Fruit fly (Drosophila melanogaster) whole organism, wandering third instar larva: ENCODE data around the gene Hr78.

Experiments
- Abd-B ChIP-seq: fragments of >200 bp; optimal IDR thresholded peaks from 2 replicates; lab custom pipeline; 2017; ENCODE audit warnings: missing biosample characterization, missing genetic modification characterization
- CG32264 ChIP-seq: fragments of 200-800 bp; sonication (Bioruptor generic); optimal IDR thresholded peaks from 2 replicates; lab custom pipeline; 2016; ENCODE audit warnings: missing biosample characterization, missing genetic modification characterization
- CG9705 ChIP-seq: fragments of 200-800 bp; sonication (Bioruptor generic); optimal IDR thresholded peaks from 2 replicates; lab custom pipeline; 2018; ENCODE audit warnings: missing biosample characterization, mild to moderate bottlenecking, missing genetic modification characterization
- CrebA ChIP-seq: fragments of 200-800 bp; sonication (Bioruptor generic); optimal IDR thresholded peaks from 2 replicates; lab custom pipeline; 2016; ENCODE audit warnings: missing biosample characterization, mild to moderate bottlenecking, missing genetic modification characterization, borderline replicate concordance
- Dfd ChIP-seq: fragments of >200 bp; optimal IDR thresholded peaks from 2 replicates; lab custom pipeline; 2017; ENCODE audit warnings: missing biosample characterization, missing genetic modification characterization
- Dif ChIP-seq: fragments of 200-275, 200-300 bp; sonication (Bioruptor generic); optimal IDR thresholded peaks from 2 replicates; lab custom pipeline; 2018; ENCODE audit warnings: missing biosample characterization, missing genetic modification characterization; ENCODE audit not compliant: partially characterized antibody
- GATAd ChIP-seq: sonication (Bioruptor generic); optimal IDR thresholded peaks from 2 replicates; lab custom pipeline; 2016; ENCODE audit warnings: missing biosample characterization, missing genetic modification characterization
- HLH106 ChIP-seq: fragments of 200-800 bp; optimal IDR thresholded peaks from 3 replicates; lab custom pipeline; 2019; ENCODE audit warnings: missing biosample characterization, mild to moderate bottlenecking, missing genetic modification characterization, moderate library complexity
- Hnf4 ChIP-seq: fragments of 200-800 bp; sonication (Bioruptor generic); optimal IDR thresholded peaks from 2 replicates; lab custom pipeline; 2016; ENCODE audit warnings: missing biosample characterization, mild to moderate bottlenecking, missing genetic modification characterization
- Hr78 ChIP-seq: fragments of >200 bp; optimal IDR thresholded peaks from 2 replicates; lab custom pipeline; 2017; ENCODE audit warnings: missing biosample characterization, missing genetic modification characterization
- Hr83 ChIP-seq: fragments of 200-300 bp; sonication (Bioruptor generic); optimal IDR thresholded peaks from 2 replicates; lab custom pipeline; 2016; ENCODE audit warnings: missing biosample characterization, mild to moderate bottlenecking, missing genetic modification characterization, moderate library complexity; ENCODE audit not compliant: poor library complexity, severe bottlenecking
- Jra ChIP-seq: sonication (Bioruptor generic); optimal IDR thresholded peaks from 2 replicates; lab custom pipeline; 2016; ENCODE audit warnings: missing biosample characterization, missing genetic modification characterization
- Mio ChIP-seq: sonication (Bioruptor generic); optimal IDR thresholded peaks from 2 replicates; lab custom pipeline; 2016; ENCODE audit warnings: missing biosample characterization, missing genetic modification characterization
- Myc ChIP-seq: fragments of >200 bp; optimal IDR thresholded peaks from 2 replicates; lab custom pipeline; 2017
- N ChIP-seq: fragments of >200 bp; optimal IDR thresholded peaks from 2 replicates; lab custom pipeline; 2018; ENCODE audit warnings: missing biosample characterization, missing external identifiers, missing genetic modification characterization
- OdsH ChIP-seq: fragments of 200-800 bp; sonication (Bioruptor generic); optimal IDR thresholded peaks from 2 replicates; lab custom pipeline; 2016; ENCODE audit warnings: missing biosample characterization, mild to moderate bottlenecking, missing genetic modification characterization
- Rel ChIP-seq, 2 experiments: fragments of 200-800 bp; sonication (Bioruptor generic) in 1 of 2; optimal IDR thresholded peaks; 2 replicates in 1 of 2; 3 replicates in 1 of 2; lab custom pipeline; 2016 to 2019; ENCODE audit warnings: mild to moderate bottlenecking in 2 of 2, missing biosample characterization in 2 of 2, missing genetic modification characterization in 2 of 2, moderate library complexity in 1 of 2
- Sp1 ChIP-seq: fragments of 200-800 bp; sonication (Bioruptor generic); optimal IDR thresholded peaks from 3 replicates; lab custom pipeline; 2019; ENCODE audit warnings: missing biosample characterization, mild to moderate bottlenecking, missing genetic modification characterization, moderate library complexity
- Vsx2 ChIP-seq: fragments of 200-300, 225-300 bp; sonication (Bioruptor generic); optimal IDR thresholded peaks from 2 replicates; lab custom pipeline; 2018; ENCODE audit warnings: missing biosample characterization, missing genetic modification characterization; ENCODE audit not compliant: partially characterized antibody
- br ChIP-seq: fragments of 200-800 bp; sonication (Bioruptor generic); optimal IDR thresholded peaks from 2 replicates; lab custom pipeline; 2016; ENCODE audit warnings: missing biosample characterization, missing genetic modification characterization
- brk ChIP-seq: fragments of 200-800 bp; sonication (Bioruptor generic); optimal IDR thresholded peaks from 2 replicates; lab custom pipeline; 2016; ENCODE audit warnings: missing biosample characterization, mild to moderate bottlenecking, missing genetic modification characterization
- dl ChIP-seq, 2 experiments: fragments of 175-275, 200-275 bp in 1 of 2; fragments of 200-275 bp in 1 of 2; sonication (Bioruptor generic); optimal IDR thresholded peaks; lab custom pipeline; 2018; ENCODE audit warnings: mild to moderate bottlenecking in 2 of 2, missing biosample characterization in 2 of 2, missing genetic modification characterization in 2 of 2, moderate library complexity in 2 of 2; ENCODE audit not compliant: partially characterized antibody in 2 of 2, insufficient read depth in 1 of 2
- dmrt93B ChIP-seq: fragments of 200-800 bp; sonication (Bioruptor generic); optimal IDR thresholded peaks from 2 replicates; lab custom pipeline; 2018; ENCODE audit warnings: missing biosample characterization, mild to moderate bottlenecking, missing genetic modification characterization
- dsf ChIP-seq: sonication (Bioruptor generic); optimal IDR thresholded peaks from 2 replicates; lab custom pipeline; 2016; ENCODE audit warnings: missing biosample characterization, missing genetic modification characterization, borderline replicate concordance
- ey ChIP-seq: fragments of 200-800 bp; sonication (Bioruptor generic); optimal IDR thresholded peaks from 2 replicates; lab custom pipeline; 2016; ENCODE audit warnings: missing biosample characterization, missing genetic modification characterization
- foxo ChIP-seq, 2 experiments: fragments of 200-800 bp; sonication (Bioruptor generic); optimal IDR thresholded peaks; 2 replicates in 1 of 2; 3 replicates in 1 of 2; lab custom pipeline; 2016 to 2017; ENCODE audit warnings: missing biosample characterization in 2 of 2, missing genetic modification characterization in 2 of 2
- fru ChIP-seq: fragments of 200-800 bp; sonication (Bioruptor generic); optimal IDR thresholded peaks from 3 replicates; lab custom pipeline; 2016; ENCODE audit warnings: missing biosample characterization, mild to moderate bottlenecking, missing genetic modification characterization
- h ChIP-seq: fragments of 200-800 bp; sonication (Bioruptor generic); optimal IDR thresholded peaks from 3 replicates; lab custom pipeline; 2016; ENCODE audit warnings: missing biosample characterization, mild to moderate bottlenecking, missing genetic modification characterization
- jim ChIP-seq: fragments of 175-275, 200-325 bp; sonication (Bioruptor generic); optimal IDR thresholded peaks from 2 replicates; lab custom pipeline; 2016; ENCODE audit warnings: missing biosample characterization, mild to moderate bottlenecking, missing genetic modification characterization
- lola ChIP-seq: fragments of >200 bp; optimal IDR thresholded peaks from 2 replicates; lab custom pipeline; 2017; ENCODE audit warnings: missing biosample characterization, missing genetic modification characterization
- pan ChIP-seq: fragments of >200 bp; optimal IDR thresholded peaks from 2 replicates; lab custom pipeline; 2017
- psq ChIP-seq: fragments of 200-800 bp; sonication (Bioruptor generic); optimal IDR thresholded peaks from 3 replicates; lab custom pipeline; 2017; ENCODE audit warnings: missing biosample characterization, mild to moderate bottlenecking, missing genetic modification characterization, moderate library complexity
- rgr ChIP-seq: fragments of 200-800 bp; sonication (Bioruptor generic); optimal IDR thresholded peaks from 3 replicates; lab custom pipeline; 2016; ENCODE audit warnings: missing biosample characterization, mild to moderate bottlenecking, missing genetic modification characterization
- sage ChIP-seq: fragments of 200-800 bp; sonication (Bioruptor generic); optimal IDR thresholded peaks from 2 replicates; lab custom pipeline; 2016; ENCODE audit warnings: missing biosample characterization, mild to moderate bottlenecking, missing genetic modification characterization
- sv ChIP-seq: fragments of 200-800 bp; sonication (Bioruptor generic); optimal IDR thresholded peaks from 3 replicates; lab custom pipeline; 2016; ENCODE audit warnings: missing biosample characterization, missing genetic modification characterization
- tai ChIP-seq: sonication (Bioruptor generic); optimal IDR thresholded peaks from 2 replicates; lab custom pipeline; 2016; ENCODE audit warnings: missing biosample characterization, missing genetic modification characterization
- usp ChIP-seq: fragments of >200 bp; optimal IDR thresholded peaks from 2 replicates; lab custom pipeline; 2017; ENCODE audit warnings: missing biosample characterization, missing genetic modification characterization
- woc ChIP-seq: sonication (Bioruptor generic); optimal IDR thresholded peaks from 2 replicates; lab custom pipeline; 2016; ENCODE audit warnings: missing biosample characterization, mild to moderate bottlenecking, missing genetic modification characterization

Hr78 gene

dm6 chr3L:21496865-21497634 is at the start of gene Hr78:
Gene Hr78, minus strand, starts transcription at chr3L:21497494.
- TF ChIP-seq CG9705 (GFP tag; lab: Kevin White, UChicago) (no peak), fru (GFP tag; lab: Kevin White, UChicago) (peak; percentile 64), ey (peak; percentile 47), Rel (GFP tag; optimal IDR thresholded peaks at IDR 0.05; lab: Kevin White, UChicago) (peak; percentile 5), Rel (tag; optimal IDR thresholded peaks at IDR 0.05; lab: Kevin White, UChicago) (peak; percentile 14), usp (no peak), CrebA (GFP tag; lab: Kevin White, UChicago) (no peak), sv (GFP tag; lab: Kevin White, UChicago) (no peak), Mio (GFP tag; lab: Kevin White, UChicago) (no peak), Hr78 (GFP tag; lab: Kevin White, UChicago) (no peak), sage (peak; percentile 79), dmrt93B (GFP tag; lab: Kevin White, UChicago) (peak; percentile 63), dl (GFP tag; optimal IDR thresholded peaks at IDR 0.05; lab: Kevin White, UChicago; ENCODE audit: insufficient read depth in 1 of 2, partially characterized antibody in 2 of 2) (no peak), h (peak; percentile 40), Vsx2 (GFP tag; lab: Kevin White, UChicago) (no peak), Hr83 (GFP tag; lab: Kevin White, UChicago) (peak; percentile 84), foxo (GFP tag; optimal IDR thresholded peaks at IDR 0.05; lab: Kevin White, UChicago) (peak in 1 of 2 experiments; percentile 76), CG32264 (GFP tag; lab: Kevin White, UChicago) (peak; percentile 15), GATAd (no peak), Abd-B (GFP tag; lab: Kevin White, UChicago) (no peak), psq (GFP tag; lab: Kevin White, UChicago) (peak; percentile 77), Myc (lab: Kevin White, UChicago) (no peak), pan (lab: Kevin White, UChicago) (no peak), dsf (GFP tag; lab: Kevin White, UChicago) (peak; percentile 6), Sp1 (GFP tag; lab: Kevin White, UChicago) (peak; percentile 74), brk (peak; percentile 46), OdsH (GFP tag; lab: Kevin White, UChicago) (peak; percentile 77), rgr (GFP tag; lab: Kevin White, UChicago) (peak; percentile 74), Dif (GFP tag; lab: Kevin White, UChicago) (peak; percentile 4), Jra (GFP tag; lab: Kevin White, UChicago) (peak; percentile 19), HLH106 (peak; percentile 78), N (GFP tag; lab: Kevin White, UChicago) (no peak), Hnf4 (GFP tag; lab: Kevin White, UChicago) (peak; percentile 3), br (GFP tag; lab: Kevin White, UChicago) (peak; percentile 34), lola (GFP tag; lab: Kevin White, UChicago) (no peak), woc (peak; percentile 42), tai (GFP tag; lab: Kevin White, UChicago) (no peak), Dfd (GFP tag; lab: Kevin White, UChicago) (no peak), jim (GFP tag; lab: Kevin White, UChicago) (no peak)
- TF ChIP-seq, all 38 proteins: peak for 21

dm6 chr3L:21542059-21542458 is 44.8 kb upstream of the Hr78 start, which contains the start of gene CG33290:
Gene CG33290, plus strand, starts transcription at chr3L:21542359.
- TF ChIP-seq pan (lab: Kevin White, UChicago): no peak
- no peak for TF ChIP-seq Vsx2 (GFP tag; lab: Kevin White, UChicago)
- TF ChIP-seq CrebA (GFP tag; lab: Kevin White, UChicago): no peak
- TF ChIP-seq Myc (lab: Kevin White, UChicago): no peak
- TF ChIP-seq dmrt93B (GFP tag; lab: Kevin White, UChicago): no peak
- TF ChIP-seq lola (GFP tag; lab: Kevin White, UChicago): no peak
- TF ChIP-seq sage: no peak
- no peak for TF ChIP-seq foxo (GFP tag; optimal IDR thresholded peaks at IDR 0.05; lab: Kevin White, UChicago)
- TF ChIP-seq Dfd (GFP tag; lab: Kevin White, UChicago): no peak
- no peak for TF ChIP-seq N (GFP tag; lab: Kevin White, UChicago)
- TF ChIP-seq woc: no peak
- TF ChIP-seq h: no peak
- no peak for TF ChIP-seq Sp1 (GFP tag; lab: Kevin White, UChicago)
- no peak for TF ChIP-seq CG32264 (GFP tag; lab: Kevin White, UChicago)
- no peak for TF ChIP-seq Abd-B (GFP tag; lab: Kevin White, UChicago)
- no peak for TF ChIP-seq GATAd
